Worm (Caenorhabditis elegans) whole organism, midembryonic: Measurements from ENCODE around the gene lsm-7.

ENCODE experiments used
- T22C8.4 ChIP-seq: fragments of 200-800 bp; sonication (Bioruptor generic); IDR thresholded peaks from 2 replicates; pipeline ENCODE4 v1.3.6; 2022; ENCODE audit warnings: missing genetic modification characterization, missing compliant biosample characterization
- cog-1 ChIP-seq: sonication (generic microtip); optimal IDR thresholded peaks from 2 replicates; lab custom pipeline; 2016; ENCODE audit warnings: missing genetic modification characterization, missing compliant biosample characterization
- flt-1 ChIP-seq: fragments of 200-800 bp; sonication (Bioruptor generic); IDR thresholded peaks from 2 replicates; pipeline ENCODE4 v1.3.6; 2022; ENCODE audit warnings: missing genetic modification characterization, missing compliant biosample characterization
- klf-2 ChIP-seq: fragments of 200-800 bp; sonication (Bioruptor generic); conservative IDR thresholded peaks from 2 replicates; pipeline ENCODE4 v1.3.6; 2022; ENCODE audit warnings: missing genetic modification reagents, missing genetic modification characterization, missing compliant biosample characterization
- med-1 ChIP-seq: sonication (generic microtip); optimal IDR thresholded peaks from 2 replicates; lab custom pipeline; 2017; ENCODE audit warnings: missing genetic modification characterization, mild to moderate bottlenecking, missing compliant biosample characterization, antibody characterized with exemption, missing genetic modification reagents; ENCODE audit not compliant: insufficient read depth
- ref-1 ChIP-seq: fragments of 200-800 bp; sonication (Bioruptor generic); conservative IDR thresholded peaks from 2 replicates; pipeline ENCODE4 v1.3.6; 2022; ENCODE audit warnings: missing genetic modification reagents, missing genetic modification characterization, missing compliant biosample characterization
- tab-1 ChIP-seq: fragments of 200-800 bp; sonication (Bioruptor generic); IDR thresholded peaks from 2 replicates; pipeline ENCODE4 v1.3.6; 2022; ENCODE audit warnings: missing genetic modification characterization, missing compliant biosample characterization
- ztf-23 ChIP-seq: fragments of 200-800 bp; sonication (Bioruptor generic); IDR thresholded peaks from 2 replicates; pipeline ENCODE4 v1.3.6; 2022; ENCODE audit warnings: missing genetic modification reagents, missing genetic modification characterization, missing compliant biosample characterization
- ztf-29 ChIP-seq: fragments of 200-800 bp; sonication (Bioruptor generic); IDR thresholded peaks from 2 replicates; pipeline ENCODE4 v1.3.6; 2022; ENCODE audit warnings: missing genetic modification reagents, missing genetic modification characterization, missing compliant biosample characterization

The lsm-7 gene

DNA sequence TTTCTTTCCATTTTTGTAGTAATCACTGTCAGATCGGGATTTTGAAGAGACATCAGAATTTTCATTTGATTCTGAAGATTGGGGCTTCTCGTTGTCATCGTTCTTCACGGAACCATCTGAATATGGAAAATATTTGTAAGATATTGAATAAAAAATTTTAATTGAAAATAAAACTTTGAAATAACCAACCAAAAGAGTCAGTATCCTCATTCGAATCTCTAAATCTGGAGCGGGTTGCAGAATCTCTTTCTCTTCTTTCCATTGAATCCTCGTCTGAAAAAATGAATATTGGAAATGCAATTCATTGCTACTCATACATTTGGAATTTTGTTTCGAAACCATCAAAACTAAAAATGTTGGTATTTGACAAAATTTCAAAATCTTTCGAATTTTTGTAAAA lies 35.1 kb upstream of the lsm-7 start:
- TF ChIP-seq flt-1 (GFP tag; lab: Robert Waterston, UW) (no peak), ztf-23 (no peak)

DNA sequence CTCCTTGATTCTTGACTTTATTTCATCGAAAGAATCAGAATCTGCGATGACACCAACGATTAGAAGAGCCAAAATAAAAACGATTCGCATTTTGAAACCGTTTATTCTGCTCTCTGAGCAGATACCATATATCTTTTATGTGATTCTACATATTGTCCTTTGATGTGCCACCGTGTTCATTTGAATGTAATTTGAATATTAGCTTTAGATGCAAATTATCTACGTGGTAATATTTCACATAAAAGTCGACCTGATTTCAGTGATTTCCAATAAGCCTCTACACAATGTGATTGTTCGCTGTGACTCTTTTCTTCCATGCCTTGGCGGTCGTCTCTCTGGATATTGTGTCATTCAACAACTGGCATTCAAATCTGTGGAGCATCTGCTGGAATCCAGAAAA lies 34.2 kb upstream of the lsm-7 start, which contains the start of the genes F13E9.9 and F13E9.19:
F13E9.9 (minus strand) TSS at position 101 of the 400 bp plus-strand sequence.
F13E9.19 (plus strand) TSS at position 316 of the 400 bp plus-strand sequence.
- TF ChIP-seq T22C8.4 (no peak), tab-1 (GFP tag; lab: Robert Waterston, UW) (no peak), ref-1 (GFP tag; lab: Robert Waterston, UW) (no peak), flt-1 (GFP tag; lab: Robert Waterston, UW) (no peak), klf-2 (GFP tag; lab: Robert Waterston, UW) (no peak), ztf-23 (no peak), med-1 (GFP tag; lab: Kevin White, UChicago) (no peak), ztf-29 (no peak), cog-1 (tag; lab: Kevin White, UChicago) (no peak)

DNA sequence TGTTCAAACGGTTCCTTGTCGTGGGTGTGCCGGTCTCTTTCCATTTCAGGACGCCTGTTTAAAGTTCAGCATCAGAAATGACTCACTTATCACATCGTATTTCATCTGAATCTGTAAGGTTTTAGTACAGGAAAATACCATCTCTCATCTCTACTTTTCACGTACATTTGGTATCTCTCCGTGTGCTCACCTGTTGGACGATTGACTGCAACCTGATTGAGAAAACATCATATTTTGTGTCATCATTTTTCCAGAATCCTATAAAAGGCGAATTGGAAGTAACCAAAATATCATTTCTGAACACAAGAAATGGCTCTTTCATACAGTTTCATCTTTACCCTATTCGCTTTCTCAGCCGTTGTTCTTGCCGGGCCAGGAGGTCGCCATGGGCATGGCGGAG lies 33.2 kb upstream of the lsm-7 start, which contains the start of gene srlf-30:
srlf-30 (plus strand) TSS at position 301 of the 400 bp plus-strand sequence.
- TF ChIP-seq cog-1 (tag; lab: Kevin White, UChicago) (no peak), klf-2 (GFP tag; lab: Robert Waterston, UW) (no peak), T22C8.4 (no peak), med-1 (GFP tag; lab: Kevin White, UChicago) (no peak), ref-1 (GFP tag; lab: Robert Waterston, UW) (no peak), ztf-29 (no peak), tab-1 (GFP tag; lab: Robert Waterston, UW) (no peak), ztf-23 (no peak), flt-1 (GFP tag; lab: Robert Waterston, UW) (no peak)

DNA sequence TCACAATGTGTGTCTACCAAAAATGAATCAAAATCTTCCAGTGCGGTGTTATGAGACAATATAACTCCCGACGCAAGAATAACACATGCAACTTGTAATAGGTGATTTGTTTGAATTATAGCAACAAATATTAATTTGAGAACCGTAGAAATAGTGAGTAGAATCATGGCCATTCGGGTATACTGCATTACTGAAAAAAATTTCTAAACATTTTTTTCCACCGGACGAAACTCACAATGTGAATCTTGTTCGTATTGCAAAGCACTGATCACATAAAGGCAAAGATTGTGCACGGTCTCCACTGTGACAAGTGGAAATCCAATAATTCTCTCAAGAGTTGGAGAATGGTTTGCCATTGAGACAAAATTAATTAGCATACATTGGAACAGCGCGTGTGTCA lies 30.8 kb upstream of the lsm-7 start:
- no peak for TF ChIP-seq ztf-29
- TF ChIP-seq klf-2 (GFP tag; lab: Robert Waterston, UW): no peak
- TF ChIP-seq flt-1 (GFP tag; lab: Robert Waterston, UW): no peak
- TF ChIP-seq med-1 (GFP tag; lab: Kevin White, UChicago): no peak
- TF ChIP-seq cog-1 (tag; lab: Kevin White, UChicago): no peak
- no peak for TF ChIP-seq ztf-23
- TF ChIP-seq T22C8.4: no peak
- no peak for TF ChIP-seq tab-1 (GFP tag; lab: Robert Waterston, UW)
- no peak for TF ChIP-seq ref-1 (GFP tag; lab: Robert Waterston, UW)

DNA sequence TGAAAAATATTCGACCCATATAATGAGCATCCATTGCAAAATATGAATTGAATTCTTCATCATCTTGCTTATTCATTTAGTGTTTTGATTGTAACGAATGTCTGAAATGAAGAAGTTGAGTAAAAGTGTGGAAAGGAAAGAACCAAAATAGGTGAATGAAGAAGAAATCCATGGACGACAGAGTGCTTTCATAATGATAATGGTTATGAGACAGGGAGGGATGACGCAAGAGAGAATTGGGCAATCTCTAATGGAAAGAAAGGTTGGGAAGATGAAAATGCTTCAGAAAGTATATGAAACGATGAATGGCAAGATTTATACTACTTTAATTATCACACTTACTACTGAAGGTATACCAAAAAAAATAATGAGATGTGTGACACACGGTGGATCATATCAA lies 29.0 kb upstream of the lsm-7 start, which contains the start of gene ZK596.3:
ZK596.3 (minus strand) TSS at position 101 of the 400 bp plus-strand sequence.
- TF ChIP-seq T22C8.4 (no peak), klf-2 (GFP tag; lab: Robert Waterston, UW) (no peak), tab-1 (GFP tag; lab: Robert Waterston, UW) (no peak), med-1 (GFP tag; lab: Kevin White, UChicago) (no peak), cog-1 (tag; lab: Kevin White, UChicago) (no peak), ref-1 (GFP tag; lab: Robert Waterston, UW) (no peak), flt-1 (GFP tag; lab: Robert Waterston, UW) (no peak)

DNA sequence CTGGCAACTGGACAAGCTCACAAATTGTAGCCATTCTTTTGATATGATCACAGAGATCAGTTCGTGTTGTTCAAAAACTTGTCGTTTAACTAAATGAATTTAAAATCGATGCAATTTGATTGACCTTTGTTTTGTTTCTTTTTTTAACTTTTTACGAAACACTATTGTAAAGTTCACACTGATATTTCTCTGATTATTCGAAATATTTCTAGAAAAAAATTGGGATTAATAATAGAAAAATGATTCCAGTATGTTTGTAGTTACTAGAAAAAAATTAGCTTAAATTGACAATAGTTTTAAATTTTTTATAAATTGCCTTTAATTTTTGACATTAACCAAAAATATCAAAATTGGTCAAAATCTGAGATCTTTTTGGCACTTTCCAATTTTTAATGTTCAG lies 24.1 kb upstream of the lsm-7 start, which contains the start of gene ZK596.2:
ZK596.2 (minus strand) TSS at position 101 of the 400 bp plus-strand sequence.
- TF ChIP-seq tab-1 (GFP tag; lab: Robert Waterston, UW) (no peak), flt-1 (GFP tag; lab: Robert Waterston, UW) (no peak), med-1 (GFP tag; lab: Kevin White, UChicago) (no peak), ref-1 (GFP tag; lab: Robert Waterston, UW) (no peak), T22C8.4 (no peak), cog-1 (tag; lab: Kevin White, UChicago) (no peak), klf-2 (GFP tag; lab: Robert Waterston, UW) (no peak), ztf-29 (no peak), ztf-23 (no peak)

DNA sequence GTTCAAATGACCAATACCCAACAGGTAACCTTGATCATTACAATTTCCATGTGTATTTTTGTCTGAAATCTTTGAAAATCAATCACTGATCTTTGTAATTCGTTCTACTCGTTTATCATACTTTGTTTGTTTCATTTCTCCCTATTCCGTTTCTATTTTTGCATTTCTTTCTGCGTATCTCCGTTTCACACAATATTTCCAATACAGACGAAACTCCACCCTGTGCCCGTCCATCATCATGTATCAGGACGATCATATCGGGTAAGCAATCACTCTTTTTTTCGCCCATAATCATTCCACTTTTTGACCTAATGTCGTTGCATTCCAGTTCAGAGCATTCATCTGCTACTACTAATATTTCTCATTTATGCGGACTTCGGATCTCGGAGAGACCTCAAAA lies 23.6 kb upstream of the lsm-7 start, which contains the start of gene pyk-2:
pyk-2 (plus strand) TSS at position 206 of the 400 bp plus-strand sequence.
- TF ChIP-seq med-1 (GFP tag; lab: Kevin White, UChicago): no peak
- no peak for TF ChIP-seq ztf-29
- no peak for TF ChIP-seq ztf-23
- TF ChIP-seq flt-1 (GFP tag; lab: Robert Waterston, UW): no peak
- no peak for TF ChIP-seq T22C8.4
- TF ChIP-seq tab-1 (GFP tag; lab: Robert Waterston, UW): no peak
- no peak for TF ChIP-seq cog-1 (tag; lab: Kevin White, UChicago)
- TF ChIP-seq ref-1 (GFP tag; lab: Robert Waterston, UW): no peak
- no peak for TF ChIP-seq klf-2 (GFP tag; lab: Robert Waterston, UW)

DNA sequence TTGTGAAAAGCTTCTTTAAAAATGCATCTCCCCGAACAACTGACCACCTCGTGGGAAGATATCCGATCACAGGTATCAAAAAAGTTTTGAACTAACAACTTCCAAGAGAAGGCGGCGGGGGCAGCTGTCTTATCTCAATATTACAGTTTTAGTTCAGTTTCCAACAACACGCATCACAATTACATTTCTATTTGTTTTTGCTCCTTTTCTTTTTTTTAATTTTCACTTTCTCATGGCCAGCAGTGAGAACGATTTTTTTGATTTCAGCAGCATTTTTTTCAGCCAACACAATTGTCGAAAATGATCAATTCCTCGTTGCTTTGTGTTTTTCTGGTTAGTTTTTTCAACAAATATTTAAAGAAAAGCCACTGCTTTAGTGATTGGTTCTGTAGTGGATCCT lies 20.2 kb upstream of the lsm-7 start, which contains the start of gene ZK593.2:
ZK593.2 (plus strand) TSS at position 301 of the 400 bp plus-strand sequence.
- no peak for TF ChIP-seq flt-1 (GFP tag; lab: Robert Waterston, UW)
- no peak for TF ChIP-seq med-1 (GFP tag; lab: Kevin White, UChicago)
- TF ChIP-seq T22C8.4: no peak
- TF ChIP-seq ref-1 (GFP tag; lab: Robert Waterston, UW): no peak
- TF ChIP-seq ztf-29: no peak
- no peak for TF ChIP-seq ztf-23
- TF ChIP-seq tab-1 (GFP tag; lab: Robert Waterston, UW): no peak
- no peak for TF ChIP-seq cog-1 (tag; lab: Kevin White, UChicago)
- no peak for TF ChIP-seq klf-2 (GFP tag; lab: Robert Waterston, UW)

DNA sequence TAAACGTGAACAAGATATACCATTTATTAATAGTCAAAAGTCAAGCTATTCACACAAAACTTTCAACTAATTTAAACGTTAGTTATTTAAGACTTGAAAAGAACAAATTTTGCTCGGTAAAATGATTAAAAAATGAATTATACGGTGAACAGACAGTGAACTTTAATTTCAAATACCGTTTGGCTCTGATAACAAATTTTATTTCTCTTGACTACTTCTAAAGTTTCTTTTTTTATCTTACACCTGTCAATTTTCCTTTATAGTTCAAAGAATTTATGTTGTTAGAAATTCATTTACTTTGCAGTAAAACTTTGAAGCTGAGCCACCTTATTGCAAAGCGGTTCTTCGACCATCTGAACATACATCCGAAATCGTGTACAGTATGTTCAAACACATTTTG lies 17.9 kb upstream of the lsm-7 start, which contains the start of gene ZK593.3:
ZK593.3 (plus strand) TSS at position 301 of the 400 bp plus-strand sequence.
- no peak for TF ChIP-seq med-1 (GFP tag; lab: Kevin White, UChicago)
- no peak for TF ChIP-seq ref-1 (GFP tag; lab: Robert Waterston, UW)
- TF ChIP-seq klf-2 (GFP tag; lab: Robert Waterston, UW): no peak
- TF ChIP-seq ztf-29: no peak
- no peak for TF ChIP-seq ztf-23
- no peak for TF ChIP-seq tab-1 (GFP tag; lab: Robert Waterston, UW)
- no peak for TF ChIP-seq flt-1 (GFP tag; lab: Robert Waterston, UW)
- no peak for TF ChIP-seq T22C8.4
- TF ChIP-seq cog-1 (tag; lab: Kevin White, UChicago): no peak
